Worm (Caenorhabditis elegans): ENCODE measurements around the gene pck-1.

DNA sequence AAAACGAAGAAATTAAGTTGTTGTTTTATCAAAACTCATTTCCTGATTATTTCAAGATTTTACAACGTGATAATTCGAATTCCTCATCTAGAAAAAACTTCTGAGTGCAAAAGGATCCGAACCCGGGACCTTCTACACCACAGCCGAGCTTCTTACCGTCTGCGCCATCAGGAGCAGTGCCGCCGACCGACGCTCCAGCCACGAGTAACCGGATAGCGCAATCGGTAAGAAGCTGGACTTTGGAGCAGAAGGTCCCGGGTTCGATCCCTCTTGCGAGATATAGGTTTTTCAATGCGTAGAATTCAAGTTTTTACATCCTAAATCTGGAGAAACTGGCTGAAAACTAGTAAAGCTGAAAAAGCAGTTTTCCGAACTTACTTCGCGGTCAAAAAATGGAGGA is 12.4 kb downstream of the pck-1 start:
- TF ChIP-seq W03F9.2 (tag; optimal IDR thresholded peaks at IDR 0.05) = no peak
- no peak for TF ChIP-seq him-1 (tag; optimal IDR thresholded peaks at IDR 0.05)

Data from whole organism, L4/young adult.